Fruit fly (Drosophila melanogaster) whole organism, embryonic: Measurements from ENCODE around the gene Spx.

Experiments used
- Asciz ChIP-seq: fragments of 200-800 bp; sonication (Bioruptor generic); optimal IDR thresholded peaks from 2 replicates; lab custom pipeline; 2017; ENCODE audit warnings: missing biosample characterization, mild to moderate bottlenecking, missing genetic modification characterization, missing genetic modification reagents
- Atf3 ChIP-seq: fragments of 200-800 bp; sonication (Bioruptor generic); optimal IDR thresholded peaks from 3 replicates; lab custom pipeline; 2016; ENCODE audit warnings: missing biosample characterization, missing genetic modification characterization
- Atf6 ChIP-seq: fragments of 200-800 bp; sonication (Bioruptor generic); IDR thresholded peaks from 2 replicates; pipeline ENCODE4 v1.3.6; 2022; ENCODE audit warnings: missing biosample characterization, missing genetic modification characterization
- Awh ChIP-seq: fragments of 200-800 bp; sonication (Bioruptor generic); IDR thresholded peaks from 2 replicates; pipeline ENCODE4, ENCODE4 v1.3.6; 2022; ENCODE audit warnings: missing biosample characterization, missing genetic modification characterization
- B-H1 ChIP-seq: fragments of 200-800 bp; sonication (Bioruptor generic); IDR thresholded peaks from 3 replicates; pipeline ENCODE4 v1.3.6; 2022; ENCODE audit warnings: missing biosample characterization, missing genetic modification characterization
- B-H2 ChIP-seq: fragments of 200-800 bp; sonication (Bioruptor generic); optimal IDR thresholded peaks from 2 replicates; lab custom pipeline; 2018; ENCODE audit warnings: missing biosample characterization, mild to moderate bottlenecking, missing genetic modification characterization
- CG1024 ChIP-seq: fragments of 200-800 bp; sonication (Bioruptor generic); IDR thresholded peaks from 2 replicates; pipeline ENCODE4 v1.3.6; 2022; ENCODE audit warnings: missing biosample characterization, missing genetic modification characterization
- CG10274 ChIP-seq: fragments of 200-800 bp; sonication (Bioruptor generic); optimal IDR thresholded peaks from 3 replicates; lab custom pipeline; 2017; ENCODE audit warnings: missing biosample characterization, mild to moderate bottlenecking, missing genetic modification characterization
- CG10959 ChIP-seq: fragments of 200-800 bp; sonication (Bioruptor generic); IDR thresholded peaks from 2 replicates; pipeline ENCODE4 v1.3.6; 2022; ENCODE audit warnings: missing biosample characterization, missing genetic modification characterization
- CG11247 ChIP-seq: fragments of 200-800 bp; sonication (Bioruptor generic); IDR thresholded peaks from 2 replicates; pipeline ENCODE4 v1.3.6; 2022; ENCODE audit warnings: missing biosample characterization, missing genetic modification characterization
- CG11696 ChIP-seq: fragments of 200-800 bp; sonication (Bioruptor generic); IDR thresholded peaks from 2 replicates; pipeline ENCODE4 v1.3.6; 2022; ENCODE audit warnings: missing biosample characterization, missing genetic modification characterization
- CG11723 ChIP-seq: fragments of 200-800 bp; sonication (Bioruptor generic); optimal IDR thresholded peaks from 2 replicates; lab custom pipeline; 2017; ENCODE audit warnings: missing biosample characterization, mild to moderate bottlenecking, missing genetic modification characterization
- CG16815 ChIP-seq: fragments of 200-800 bp; sonication (Bioruptor generic); optimal IDR thresholded peaks from 3 replicates; lab custom pipeline; 2017; ENCODE audit warnings: missing biosample characterization, mild to moderate bottlenecking, missing genetic modification characterization
- CG17361 ChIP-seq: fragments of 200-800 bp; sonication (Bioruptor generic); IDR thresholded peaks from 3 replicates; pipeline ENCODE4 v1.3.6; 2022; ENCODE audit warnings: missing biosample characterization, missing genetic modification characterization
- CG17829 ChIP-seq: fragments of 200-800 bp; optimal IDR thresholded peaks from 2 replicates; lab custom pipeline; 2019; ENCODE audit warnings: missing biosample characterization, mild to moderate bottlenecking, missing genetic modification characterization, moderate library complexity
- CG18619 ChIP-seq: fragments of 200-800 bp; sonication (Bioruptor generic); optimal IDR thresholded peaks from 3 replicates; lab custom pipeline; 2017; ENCODE audit warnings: missing biosample characterization, mild to moderate bottlenecking, missing genetic modification characterization
- CG32767 ChIP-seq: fragments of 200-800 bp; sonication (Bioruptor generic); IDR thresholded peaks from 2 replicates; pipeline ENCODE4 v1.3.6; 2022; ENCODE audit warnings: missing biosample characterization, missing genetic modification characterization
- CG3407 ChIP-seq: fragments of 200-800 bp; sonication (Bioruptor generic); optimal IDR thresholded peaks from 2 replicates; lab custom pipeline; 2018; ENCODE audit warnings: missing biosample characterization, mild to moderate bottlenecking, missing genetic modification characterization
- CG3995 ChIP-seq: fragments of 200-800 bp; sonication (Bioruptor generic); optimal IDR thresholded peaks from 3 replicates; lab custom pipeline; 2016; ENCODE audit warnings: missing biosample characterization, missing genetic modification characterization
- CG42726 ChIP-seq: fragments of 200-800 bp; sonication (Bioruptor generic); IDR thresholded peaks from 2 replicates; pipeline ENCODE4 v1.3.6; 2022; ENCODE audit warnings: missing biosample characterization, missing genetic modification characterization; ENCODE audit not compliant: partially characterized antibody
- CG7271 ChIP-seq: fragments of 200-800 bp; sonication (Bioruptor generic); optimal IDR thresholded peaks from 2 replicates; lab custom pipeline; 2018; ENCODE audit warnings: missing biosample characterization, mild to moderate bottlenecking, missing genetic modification characterization, moderate library complexity
- Dbx ChIP-seq: fragments of 200-800 bp; sonication (Bioruptor generic); IDR thresholded peaks from 3 replicates; pipeline ENCODE4 v1.3.6; 2022; ENCODE audit warnings: missing biosample characterization, missing genetic modification characterization
- Dip3 ChIP-seq: fragments of 200-800 bp; sonication (Bioruptor generic); optimal IDR thresholded peaks from 3 replicates; lab custom pipeline; 2016; ENCODE audit warnings: missing biosample characterization, missing genetic modification characterization
- Dref ChIP-seq: fragments of 200-800 bp; sonication (Bioruptor generic); IDR thresholded peaks from 2 replicates; pipeline ENCODE4 v1.3.6; 2022; ENCODE audit warnings: missing biosample characterization, missing genetic modification characterization
- E2f1 ChIP-seq: fragments of 200-800 bp; sonication (Bioruptor generic); IDR thresholded peaks from 2 replicates; pipeline ENCODE4 v1.3.6; 2022; ENCODE audit warnings: missing biosample characterization, missing genetic modification characterization
- H15 ChIP-seq: fragments of 200-800 bp; sonication (Bioruptor generic); IDR thresholded peaks from 3 replicates; pipeline ENCODE4 v1.3.6; 2022; ENCODE audit warnings: missing biosample characterization, missing genetic modification characterization
- Jarid2 ChIP-seq: fragments of 200-800 bp; sonication (Bioruptor generic); optimal IDR thresholded peaks from 3 replicates; lab custom pipeline; 2017; ENCODE audit warnings: mild to moderate bottlenecking, missing biosample characterization, missing genetic modification reagents, missing genetic modification characterization
- NK7.1 ChIP-seq: fragments of 200-800 bp; sonication (Bioruptor generic); optimal IDR thresholded peaks from 3 replicates; lab custom pipeline; 2016; ENCODE audit warnings: missing biosample characterization, missing genetic modification characterization
- Oaz ChIP-seq: fragments of 200-800 bp; sonication (Bioruptor generic); IDR thresholded peaks from 2 replicates; pipeline ENCODE4 v1.3.6; 2022; ENCODE audit warnings: missing biosample characterization, missing genetic modification characterization
- Poxn ChIP-seq: fragments of 200-800 bp; sonication (Bioruptor generic); IDR thresholded peaks from 2 replicates; pipeline ENCODE4 v1.3.6; 2022; ENCODE audit warnings: missing biosample characterization, missing genetic modification characterization
- Ravus ChIP-seq: fragments of 200-800 bp; sonication (Bioruptor generic); IDR thresholded peaks from 2 replicates; pipeline ENCODE4 v1.3.6; 2022; ENCODE audit warnings: missing biosample characterization, missing genetic modification characterization
- Six4 ChIP-seq: fragments of 200-800 bp; sonication (Bioruptor generic); optimal IDR thresholded peaks from 2 replicates; lab custom pipeline; 2016; ENCODE audit warnings: missing biosample characterization, missing genetic modification characterization
- Sry-β ChIP-seq: fragments of 200-800 bp; sonication (Bioruptor generic); optimal IDR thresholded peaks from 2 replicates; lab custom pipeline; 2018; ENCODE audit warnings: missing biosample characterization, mild to moderate bottlenecking, missing genetic modification characterization, moderate library complexity
- Xrp1 ChIP-seq: fragments of 200-800 bp; sonication (Bioruptor generic); IDR thresholded peaks from 2 replicates; pipeline ENCODE4 v1.3.6; 2022; ENCODE audit warnings: missing biosample characterization, missing genetic modification characterization
- corto ChIP-seq: fragments of 200-800 bp; sonication (Bioruptor generic); optimal IDR thresholded peaks from 2 replicates; lab custom pipeline; 2016; ENCODE audit warnings: missing biosample characterization, mild to moderate bottlenecking, missing genetic modification characterization, moderate library complexity
- crc ChIP-seq: fragments of 200-800 bp; sonication (Bioruptor generic); optimal IDR thresholded peaks from 2 replicates; lab custom pipeline; 2016; ENCODE audit warnings: missing biosample characterization, missing genetic modification characterization
- dan ChIP-seq: fragments of 200-800 bp; sonication (Bioruptor generic); IDR thresholded peaks from 2 replicates; pipeline ENCODE4 v1.3.6; 2022; ENCODE audit warnings: missing biosample characterization, missing genetic modification characterization
- ems ChIP-seq: fragments of 200-800 bp; sonication (Bioruptor generic); optimal IDR thresholded peaks from 3 replicates; lab custom pipeline; 2016; ENCODE audit warnings: missing biosample characterization, missing genetic modification characterization
- eve ChIP-seq, 2 experiments: fragments of >200 bp; optimal IDR thresholded peaks; 2 replicates each; lab custom pipeline; 2017; ENCODE audit warnings: missing biosample characterization in 2 of 2, missing genetic modification characterization in 2 of 2
- fru ChIP-seq: fragments of >200 bp; optimal IDR thresholded peaks from 2 replicates; lab custom pipeline; 2017
- fu2 ChIP-seq: fragments of 200-800 bp; sonication (Bioruptor generic); optimal IDR thresholded peaks from 2 replicates; lab custom pipeline; 2016; ENCODE audit warnings: missing biosample characterization, missing genetic modification characterization
- grau ChIP-seq: fragments of 200-800 bp; optimal IDR thresholded peaks from 3 replicates; lab custom pipeline; 2019; ENCODE audit warnings: missing biosample characterization, mild to moderate bottlenecking, missing genetic modification characterization, moderate library complexity
- lab ChIP-seq: fragments of 200-800 bp; sonication (Bioruptor generic); optimal IDR thresholded peaks from 3 replicates; lab custom pipeline; 2017; ENCODE audit warnings: missing biosample characterization, missing genetic modification characterization, mild to moderate bottlenecking, moderate library complexity, missing genetic modification reagents
- nom ChIP-seq: fragments of 200-800 bp; sonication (Bioruptor generic); optimal IDR thresholded peaks from 2 replicates; lab custom pipeline; 2017; ENCODE audit warnings: missing biosample characterization, missing genetic modification characterization, mild to moderate bottlenecking, moderate library complexity, missing genetic modification reagents
- pros ChIP-seq: fragments of 200-800 bp; sonication (Bioruptor generic); optimal IDR thresholded peaks from 3 replicates; lab custom pipeline; 2019; ENCODE audit warnings: missing biosample characterization, mild to moderate bottlenecking, missing genetic modification characterization, moderate library complexity
- salm ChIP-seq: fragments of 200-800 bp; sonication (Bioruptor generic); optimal IDR thresholded peaks from 2 replicates; lab custom pipeline; 2018; ENCODE audit warnings: missing biosample characterization, mild to moderate bottlenecking, missing genetic modification characterization
- sens ChIP-seq: fragments of 200-800 bp; sonication (Bioruptor generic); peaks from one replicate; lab custom pipeline; 2016; ENCODE audit warnings: missing biosample characterization, missing genetic modification characterization
- sisA ChIP-seq: fragments of 200-800 bp; sonication (Bioruptor generic); IDR thresholded peaks from 2 replicates; pipeline ENCODE4 v1.3.6; 2022; ENCODE audit warnings: missing biosample characterization, missing genetic modification characterization
- stc ChIP-seq: fragments of 200-800 bp; sonication (Bioruptor generic); IDR thresholded peaks from 2 replicates; pipeline ENCODE4 v1.3.6; 2022; ENCODE audit warnings: missing biosample characterization, missing genetic modification characterization
- tgo ChIP-seq: fragments of 200-800 bp; sonication (Bioruptor generic); IDR thresholded peaks from 3 replicates; pipeline ENCODE4 v1.3.6; 2022; ENCODE audit warnings: missing biosample characterization, missing genetic modification characterization
- tin ChIP-seq: fragments of 200-800 bp; sonication (Bioruptor generic); optimal IDR thresholded peaks from 3 replicates; lab custom pipeline; 2016; ENCODE audit warnings: missing biosample characterization, missing genetic modification characterization
- tna ChIP-seq: fragments of 200-800 bp; sonication (Bioruptor generic); IDR thresholded peaks from 2 replicates; pipeline ENCODE4 v1.3.6; 2022; ENCODE audit warnings: missing biosample characterization, missing genetic modification characterization; ENCODE audit not compliant: partially characterized antibody

Gene Spx

dm6 chrX:6265456-6265877 is 9.8 kb downstream of the Spx start (continued):
- TF ChIP-seq lab (GFP tag; lab: Kevin White, UChicago) (peak; percentile 95), CG10959 (GFP tag; lab: Robert Waterston, UW) (peak; percentile 90), CG32767 (peak; percentile 96), CG17361 (peak; percentile 99), CG11247 (GFP tag; lab: Robert Waterston, UW) (peak; percentile 82), Poxn (no peak), dan (peak; percentile 47; the same call in 1 of the 2 replicates), Asciz (peak; percentile 97), Oaz (GFP tag; lab: Robert Waterston, UW) (peak; percentile 91), sens (GFP tag; lab: Kevin White, UChicago) (peak; percentile 100), CG16815 (GFP tag; lab: Kevin White, UChicago) (peak; percentile 94), B-H2 (GFP tag; lab: Kevin White, UChicago) (peak; percentile 67), CG10274 (GFP tag; lab: Kevin White, UChicago) (peak; percentile 87), CG11723 (GFP tag; lab: Kevin White, UChicago) (peak; percentile 94), ems (peak; percentile 96), Dbx (GFP tag; lab: Robert Waterston, UW) (peak; percentile 87), Atf6 (GFP tag; lab: Robert Waterston, UW) (peak; percentile 95), Ravus (GFP tag; lab: Robert Waterston, UW) (peak; percentile 83), CG7271 (peak; percentile 57), CG11696 (peak; percentile 82), E2f1 (GFP tag; lab: Robert Waterston, UW) (peak; percentile 93), Jarid2 (GFP tag; lab: Kevin White, UChicago) (peak; percentile 85), grau (tag; lab: Kevin White, UChicago) (peak; percentile 95), sisA (GFP tag; lab: Robert Waterston, UW) (peak; percentile 95), salm (tag; lab: Kevin White, UChicago) (peak; percentile 97), CG17829 (tag; lab: Kevin White, UChicago) (peak; percentile 96), pros (GFP tag; lab: Kevin White, UChicago) (no peak), crc (GFP tag; lab: Kevin White, UChicago) (peak; percentile 95), Dip3 (GFP tag; lab: Kevin White, UChicago) (peak; percentile 94), tgo (GFP tag; lab: Robert Waterston, UW) (peak; percentile 95), CG1024 (GFP tag; lab: Robert Waterston, UW) (peak; percentile 88), CG3995 (GFP tag; lab: Kevin White, UChicago) (peak; percentile 54), tna (no peak), Six4 (GFP tag; lab: Kevin White, UChicago) (peak; percentile 94), CG42726 (no peak), Awh (GFP tag; lab: Robert Waterston, UW) (peak; percentile 93), H15 (GFP tag; lab: Robert Waterston, UW) (peak; percentile 91), Sry-β (GFP tag; lab: Kevin White, UChicago) (peak; percentile 62), B-H1 (GFP tag; lab: Robert Waterston, UW) (peak; percentile 93), NK7.1 (GFP tag; lab: Kevin White, UChicago) (peak; percentile 90), Atf3 (peak; percentile 95), CG3407 (GFP tag; lab: Kevin White, UChicago) (peak; percentile 93), CG18619 (GFP tag; lab: Kevin White, UChicago) (peak; percentile 95), eve (GFP tag; optimal IDR thresholded peaks at IDR 0.05; lab: Kevin White, UChicago) (no peak), Dref (0 out of 2 replicates have a peak, but pooled peaks have one; percentile 23), tin (GFP tag; lab: Kevin White, UChicago) (peak; percentile 95), nom (peak; percentile 54), fu2 (GFP tag; lab: Kevin White, UChicago) (peak; percentile 91), Xrp1 (GFP tag; lab: Robert Waterston, UW) (peak; percentile 96), corto (peak; percentile 33), fru (lab: Kevin White, UChicago) (no peak), stc (GFP tag; lab: Robert Waterston, UW) (peak; percentile 95)
